Worm (Caenorhabditis elegans): ENCODE data around the gene tbx-31.

- TF ChIP-seq W03F9.2 (tag; optimal IDR thresholded peaks at IDR 0.05) (no peak), dao-5 (tag; optimal IDR thresholded peaks at IDR 0.05) (no peak), him-1 (tag; optimal IDR thresholded peaks at IDR 0.05) (no peak)
Measured at ce11 chrX:1706538-1706937, 32.6 kb upstream of the tbx-31 start, which contains the start of gene F07G6.5.

All from whole organism, L4/young adult.